Fruit fly (Drosophila melanogaster) whole organism, embryonic: ENCODE measurements around the gene Mvb12.

ENCODE experiments used
- Adf1 ChIP-seq: fragments of 200-800 bp; sonication (Bioruptor generic); IDR thresholded peaks from 2 replicates; pipeline ENCODE4 v1.3.6; 2022; ENCODE audit warnings: missing biosample characterization, missing genetic modification characterization
- CG10321 ChIP-seq: fragments of 200-800 bp; sonication (Bioruptor generic); IDR thresholded peaks from 2 replicates; pipeline ENCODE4 v1.3.6; 2022; ENCODE audit warnings: missing biosample characterization, missing genetic modification characterization
- CG10543 ChIP-seq: fragments of 200-800 bp; sonication (Bioruptor generic); optimal IDR thresholded peaks from 3 replicates; lab custom pipeline; 2017; ENCODE audit warnings: missing biosample characterization, mild to moderate bottlenecking, missing genetic modification characterization, moderate library complexity
- CG12104 ChIP-seq: fragments of 200-800 bp; sonication (Bioruptor generic); optimal IDR thresholded peaks from 3 replicates; lab custom pipeline; 2016; ENCODE audit warnings: missing biosample characterization, missing genetic modification characterization
- CG12744 ChIP-seq: fragments of 200-800 bp; sonication (Bioruptor generic); optimal IDR thresholded peaks from 2 replicates; lab custom pipeline; 2016; ENCODE audit warnings: missing biosample characterization, missing genetic modification characterization
- CG15479 ChIP-seq: fragments of 200-800 bp; sonication (Bioruptor generic); optimal IDR thresholded peaks from 3 replicates; lab custom pipeline; 2019; ENCODE audit warnings: missing biosample characterization, mild to moderate bottlenecking, missing genetic modification characterization, moderate library complexity
- CG16779 ChIP-seq: fragments of 200-800 bp; sonication (Bioruptor generic); IDR thresholded peaks from 2 replicates; pipeline ENCODE4 v1.3.6; 2022; ENCODE audit warnings: missing biosample characterization, missing genetic modification characterization
- CG18011 ChIP-seq: fragments of 200-800 bp; sonication (Bioruptor generic); optimal IDR thresholded peaks from 2 replicates; lab custom pipeline; 2017; ENCODE audit warnings: missing biosample characterization, missing genetic modification characterization, mild to moderate bottlenecking, moderate library complexity, missing genotype
- CG3838 ChIP-seq: fragments of 200-800 bp; sonication (Bioruptor generic); optimal IDR thresholded peaks from 3 replicates; lab custom pipeline; 2016; ENCODE audit warnings: missing biosample characterization, missing genetic modification characterization
- CG4328 ChIP-seq: fragments of 200-800 bp; sonication (Bioruptor generic); optimal IDR thresholded peaks from 3 replicates; lab custom pipeline; 2017; ENCODE audit warnings: missing biosample characterization, missing genetic modification reagents, missing genetic modification characterization
- CG6175 ChIP-seq: fragments of 200-800 bp; sonication (Bioruptor generic); IDR thresholded peaks from 3 replicates; pipeline ENCODE4 v1.3.6; 2022; ENCODE audit warnings: missing biosample characterization, missing genetic modification characterization
- CG7372 ChIP-seq: fragments of 200-800 bp; sonication (Bioruptor generic); IDR thresholded peaks from 2 replicates; pipeline ENCODE4 v1.3.6; 2022; ENCODE audit warnings: missing biosample characterization, missing genetic modification characterization
- CG7839 ChIP-seq: fragments of 200-800 bp; sonication (Bioruptor generic); optimal IDR thresholded peaks from 3 replicates; lab custom pipeline; 2018; ENCODE audit warnings: missing biosample characterization, mild to moderate bottlenecking, missing genetic modification characterization, moderate library complexity
- CG8290 ChIP-seq, 3 experiments: fragments of 200-800 bp; sonication (Bioruptor generic); optimal IDR thresholded peaks; 2 replicates each; lab custom pipeline; 2016 to 2019; ENCODE audit warnings: missing biosample characterization in 3 of 3, missing genetic modification characterization in 3 of 3, mild to moderate bottlenecking in 2 of 3, moderate library complexity in 1 of 3
- CHES-1-like ChIP-seq: fragments of 200-800 bp; sonication (Bioruptor generic); optimal IDR thresholded peaks from 2 replicates; lab custom pipeline; 2016; ENCODE audit warnings: missing biosample characterization, missing genetic modification characterization
- Deaf1 ChIP-seq: fragments of 200-800 bp; optimal IDR thresholded peaks from 3 replicates; lab custom pipeline; 2019; ENCODE audit warnings: missing biosample characterization, mild to moderate bottlenecking, missing genetic modification characterization, moderate library complexity
- Dref ChIP-seq: fragments of 200-800 bp; sonication (Bioruptor generic); IDR thresholded peaks from 2 replicates; pipeline ENCODE4 v1.3.6; 2022; ENCODE audit warnings: missing biosample characterization, missing genetic modification characterization
- Ets65A ChIP-seq: fragments of 200-800 bp; sonication (Bioruptor generic); peaks from one replicate; lab custom pipeline; 2016; ENCODE audit warnings: missing biosample characterization, missing genetic modification characterization
- GATAe ChIP-seq: fragments of 200-800 bp; sonication (Bioruptor generic); conservative IDR thresholded peaks from 2 replicates; pipeline ENCODE4 v1.3.6; 2022; ENCODE audit warnings: missing biosample characterization, missing genetic modification characterization
- HLHmδ ChIP-seq: fragments of 200-800 bp; sonication (Bioruptor generic); optimal IDR thresholded peaks from 2 replicates; lab custom pipeline; 2018; ENCODE audit warnings: missing biosample characterization, mild to moderate bottlenecking, missing genetic modification characterization, moderate library complexity
- Med ChIP-seq: fragments of 200-800 bp; sonication (Bioruptor generic); peaks from one replicate; lab custom pipeline; 2016; ENCODE audit warnings: missing biosample characterization, missing genetic modification characterization, mild to moderate bottlenecking, inconsistent platforms, moderate library complexity
- Nf-YB ChIP-seq: fragments of 200-800 bp; sonication (Bioruptor generic); optimal IDR thresholded peaks from 3 replicates; lab custom pipeline; 2019; ENCODE audit warnings: missing biosample characterization, mild to moderate bottlenecking, missing genetic modification characterization, moderate library complexity
- Poxn ChIP-seq: fragments of 200-800 bp; sonication (Bioruptor generic); IDR thresholded peaks from 2 replicates; pipeline ENCODE4 v1.3.6; 2022; ENCODE audit warnings: missing biosample characterization, missing genetic modification characterization
- Rfx ChIP-seq: fragments of 200-800 bp; sonication (Bioruptor generic); IDR thresholded peaks from 2 replicates; pipeline ENCODE4 v1.3.6; 2022; ENCODE audit warnings: missing biosample characterization, missing genetic modification characterization
- Trl ChIP-seq, 3 experiments: fragments of >200 bp in 2 of 3; fragments of 200-800 bp in 1 of 3; sonication (Bioruptor generic) in 1 of 3; optimal IDR thresholded peaks; 2 replicates in 1 of 3; 3 replicates in 2 of 3; lab custom pipeline; 2016 to 2017; ENCODE audit warnings: missing biosample characterization in 1 of 3, missing genetic modification characterization in 1 of 3
- bigmax ChIP-seq: fragments of 200-800 bp; sonication (Bioruptor generic); optimal IDR thresholded peaks from 2 replicates; lab custom pipeline; 2018; ENCODE audit warnings: missing biosample characterization, mild to moderate bottlenecking, missing genetic modification characterization
- btn ChIP-seq: fragments of 200-800 bp; sonication (Bioruptor generic); optimal IDR thresholded peaks from 2 replicates; lab custom pipeline; 2016; ENCODE audit warnings: missing biosample characterization, missing genetic modification characterization
- chinmo ChIP-seq: fragments of 200-800 bp; sonication (Bioruptor generic); IDR thresholded peaks from 4 replicates; pipeline ENCODE4 v1.3.6; 2022; ENCODE audit warnings: missing biosample characterization, missing genetic modification characterization; ENCODE audit not compliant: partially characterized antibody
- ci ChIP-seq: fragments of 200-800 bp; sonication (Bioruptor generic); IDR thresholded peaks from 3 replicates; pipeline ENCODE4 v1.3.6; 2022; ENCODE audit warnings: missing biosample characterization, missing genetic modification characterization
- crol ChIP-seq: fragments of 200-800 bp; sonication (Bioruptor generic); IDR thresholded peaks from 2 replicates; pipeline ENCODE4 v1.3.6; 2022; ENCODE audit warnings: missing biosample characterization, missing genetic modification characterization
- eve ChIP-seq, 2 experiments: fragments of >200 bp; optimal IDR thresholded peaks; 2 replicates each; lab custom pipeline; 2017; ENCODE audit warnings: missing biosample characterization in 2 of 2, missing genetic modification characterization in 2 of 2
- ftz-f1 ChIP-seq: fragments of 200-800 bp; sonication (Bioruptor generic); optimal IDR thresholded peaks from 2 replicates; lab custom pipeline; 2016; ENCODE audit warnings: missing biosample characterization, missing genetic modification characterization
- gce ChIP-seq: fragments of 200-800 bp; sonication (Bioruptor generic); IDR thresholded peaks from 3 replicates; pipeline ENCODE4 v1.3.6; 2022; ENCODE audit warnings: missing biosample characterization, missing genetic modification characterization
- jing ChIP-seq: fragments of 200-800 bp; sonication (Bioruptor generic); optimal IDR thresholded peaks from 2 replicates; lab custom pipeline; 2018; ENCODE audit warnings: missing biosample characterization, mild to moderate bottlenecking, missing genetic modification characterization
- kah ChIP-seq: fragments of 200-800 bp; sonication (Bioruptor generic); optimal IDR thresholded peaks from 2 replicates; lab custom pipeline; 2018; ENCODE audit warnings: missing biosample characterization, mild to moderate bottlenecking, missing genetic modification characterization
- lov ChIP-seq, 2 experiments: fragments of 200-800 bp in 1 of 2; fragments of >200 bp in 1 of 2; sonication (Bioruptor generic) in 1 of 2; IDR thresholded peaks in 1 of 2; optimal IDR thresholded peaks in 1 of 2; 2 replicates in 1 of 2; 3 replicates in 1 of 2; pipeline versions ENCODE4 v1.3.6 to Lab custom; 2017 to 2022; ENCODE audit warnings: missing biosample characterization in 1 of 2, missing genetic modification characterization in 1 of 2
- nerfin-2 ChIP-seq: fragments of 200-800 bp; sonication (Bioruptor generic); IDR thresholded peaks from 2 replicates; pipeline ENCODE4 v1.3.6; 2022; ENCODE audit warnings: missing biosample characterization, missing genetic modification characterization; ENCODE audit not compliant: partially characterized antibody
- odd ChIP-seq: fragments of 200-800 bp; sonication (Bioruptor generic); optimal IDR thresholded peaks from 2 replicates; lab custom pipeline; 2017; ENCODE audit warnings: missing biosample characterization, mild to moderate bottlenecking, missing genetic modification characterization
- p53 ChIP-seq: fragments of 200-800 bp; sonication (Bioruptor generic); optimal IDR thresholded peaks from 2 replicates; lab custom pipeline; 2016; ENCODE audit warnings: missing biosample characterization, missing genetic modification characterization
- pho ChIP-seq: fragments of 200-800 bp; sonication (Bioruptor generic); optimal IDR thresholded peaks from 2 replicates; lab custom pipeline; 2016; ENCODE audit warnings: missing biosample characterization, missing genetic modification characterization
- rib ChIP-seq: fragments of 200-800 bp; sonication (Bioruptor generic); IDR thresholded peaks from 2 replicates; pipeline ENCODE4 v1.3.6; 2022; ENCODE audit warnings: missing biosample characterization, missing genetic modification characterization
- sd ChIP-seq: fragments of 200-800 bp; sonication (Bioruptor generic); optimal IDR thresholded peaks from 3 replicates; lab custom pipeline; 2018; ENCODE audit warnings: missing biosample characterization, mild to moderate bottlenecking, missing genetic modification characterization, moderate library complexity
- sens ChIP-seq: fragments of 200-800 bp; sonication (Bioruptor generic); peaks from one replicate; lab custom pipeline; 2016; ENCODE audit warnings: missing biosample characterization, missing genetic modification characterization
- so ChIP-seq: fragments of 200-800 bp; sonication (Bioruptor generic); IDR thresholded peaks from 3 replicates; pipeline ENCODE4 v1.3.6; 2022; ENCODE audit warnings: missing biosample characterization, missing genetic modification characterization
- sr ChIP-seq: fragments of 200-800 bp; sonication (Bioruptor generic); IDR thresholded peaks from 3 replicates; pipeline ENCODE4 v1.3.6; 2022; ENCODE audit warnings: missing biosample characterization, missing genetic modification characterization
- twi ChIP-seq: fragments of 200-800 bp; optimal IDR thresholded peaks from 2 replicates; lab custom pipeline; 2019; ENCODE audit warnings: missing biosample characterization, mild to moderate bottlenecking, missing genetic modification characterization, moderate library complexity
- usp ChIP-seq: fragments of >200 bp; optimal IDR thresholded peaks from 2 replicates; lab custom pipeline; 2017; ENCODE audit warnings: missing biosample characterization, missing genetic modification characterization
- wek ChIP-seq: fragments of 200-800 bp; sonication (Bioruptor generic); optimal IDR thresholded peaks from 3 replicates; lab custom pipeline; 2018; ENCODE audit warnings: missing biosample characterization, mild to moderate bottlenecking, missing genetic modification characterization, moderate library complexity

The Mvb12 gene

dm6 chrX:18116811-18117383 is 15.8 kb upstream of the Mvb12 start, which contains the start of gene wupA (continued):
- TF ChIP-seq gce (GFP tag; lab: Robert Waterston, UW) (no peak), sd (tag; lab: Kevin White, UChicago) (peak; percentile 43), CG6175 (no peak), Nf-YB (GFP tag; lab: Kevin White, UChicago) (no peak), eve (GFP tag; optimal IDR thresholded peaks at IDR 0.05; lab: Kevin White, UChicago) (no peak), CG4328 (GFP tag; lab: Kevin White, UChicago) (no peak), CG15479 (GFP tag; lab: Kevin White, UChicago) (no peak), rib (no peak), so (peak; percentile 70; the same call in 2 of the 3 replicates), CG10543 (GFP tag; lab: Kevin White, UChicago) (peak; percentile 41), crol (peak; percentile 35; the same call in 1 of the 2 replicates), kah (GFP tag; lab: Kevin White, UChicago) (peak; percentile 31), chinmo (GFP tag; lab: Robert Waterston, UW) (0 out of 4 replicates have a peak, but pooled peaks have one; percentile 19), Med (GFP tag; lab: Kevin White, UChicago) (peak; percentile 76)
- TF ChIP-seq, all 482 proteins: peak for 14

dm6 chrX:18114770-18115169 is 13.7 kb upstream of the Mvb12 start:
- TF ChIP-seq so (0 out of 3 replicates have a peak, but pooled peaks have one; percentile 61), ci (GFP tag; lab: Robert Waterston, UW) (0 out of 3 replicates have a peak, but pooled peaks have one; percentile 19), p53 (GFP tag; lab: Kevin White, UChicago) (no peak), sens (peak; percentile 5), Deaf1 (tag; lab: Kevin White, UChicago) (peak; percentile 20), sr (peak; percentile 61; the same call in 2 of the 3 replicates), CG3838 (GFP tag; lab: Kevin White, UChicago) (no peak), CG12104 (GFP tag; lab: Kevin White, UChicago) (no peak), pho (no peak), Ets65A (GFP tag; lab: Kevin White, UChicago) (peak; percentile 57), CG7372 (GFP tag; lab: Robert Waterston, UW) (peak; percentile 91), Trl (optimal IDR thresholded peaks at IDR 0.05; lab: Kevin White, UChicago) (peak in 1 of 2 experiments; percentile 19), Trl (GFP tag; optimal IDR thresholded peaks at IDR 0.05; lab: Kevin White, UChicago) (no peak), CG10321 (GFP tag; lab: Robert Waterston, UW) (peak; percentile 71)

dm6 chrX:18108676-18109075 is 7.6 kb upstream of the Mvb12 start:
- TF ChIP-seq jing (GFP tag; lab: Kevin White, UChicago) (no peak), CG18011 (GFP tag; lab: Kevin White, UChicago) (no peak), bigmax (GFP tag; lab: Kevin White, UChicago) (peak; percentile 79), Adf1 (GFP tag; lab: Robert Waterston, UW) (no peak), CG16779 (GFP tag; lab: Robert Waterston, UW) (no peak), HLHmδ (GFP tag; lab: Kevin White, UChicago) (no peak), twi (tag; lab: Kevin White, UChicago) (no peak), GATAe (GFP tag; lab: Robert Waterston, UW) (no peak), CG12744 (GFP tag; lab: Kevin White, UChicago) (no peak), ftz-f1 (GFP tag; lab: Kevin White, UChicago) (no peak), wek (no peak), btn (GFP tag; lab: Kevin White, UChicago) (no peak), CG7839 (tag; lab: Kevin White, UChicago) (no peak), Poxn (GFP tag; lab: Robert Waterston, UW) (no peak), nerfin-2 (GFP tag; lab: Robert Waterston, UW) (no peak), sd (tag; lab: Kevin White, UChicago) (no peak), odd (GFP tag; lab: Kevin White, UChicago) (no peak), CHES-1-like (GFP tag; lab: Kevin White, UChicago) (no peak), Dref (GFP tag; lab: Robert Waterston, UW) (0 out of 2 replicates have a peak, but pooled peaks have one; percentile 35), CG8290 (GFP tag; optimal IDR thresholded peaks at IDR 0.05; lab: Kevin White, UChicago) (peak; percentile 58), CG8290 (tag; optimal IDR thresholded peaks at IDR 0.05; lab: Kevin White, UChicago) (no peak), lov (optimal IDR thresholded peaks at IDR 0.05; lab: Kevin White, UChicago) (no peak), lov (GFP tag; IDR thresholded peaks at IDR 0.05; lab: Robert Waterston, UW) (no peak), Rfx (GFP tag; lab: Robert Waterston, UW) (no peak), usp (GFP tag; lab: Kevin White, UChicago) (no peak)
